Worm (Caenorhabditis elegans): ENCODE data around the gene nhr-168.
A peak's percentile ranks its signal among the peaks of the same experiment; 100 is the strongest.

The nhr-168 gene

DNA sequence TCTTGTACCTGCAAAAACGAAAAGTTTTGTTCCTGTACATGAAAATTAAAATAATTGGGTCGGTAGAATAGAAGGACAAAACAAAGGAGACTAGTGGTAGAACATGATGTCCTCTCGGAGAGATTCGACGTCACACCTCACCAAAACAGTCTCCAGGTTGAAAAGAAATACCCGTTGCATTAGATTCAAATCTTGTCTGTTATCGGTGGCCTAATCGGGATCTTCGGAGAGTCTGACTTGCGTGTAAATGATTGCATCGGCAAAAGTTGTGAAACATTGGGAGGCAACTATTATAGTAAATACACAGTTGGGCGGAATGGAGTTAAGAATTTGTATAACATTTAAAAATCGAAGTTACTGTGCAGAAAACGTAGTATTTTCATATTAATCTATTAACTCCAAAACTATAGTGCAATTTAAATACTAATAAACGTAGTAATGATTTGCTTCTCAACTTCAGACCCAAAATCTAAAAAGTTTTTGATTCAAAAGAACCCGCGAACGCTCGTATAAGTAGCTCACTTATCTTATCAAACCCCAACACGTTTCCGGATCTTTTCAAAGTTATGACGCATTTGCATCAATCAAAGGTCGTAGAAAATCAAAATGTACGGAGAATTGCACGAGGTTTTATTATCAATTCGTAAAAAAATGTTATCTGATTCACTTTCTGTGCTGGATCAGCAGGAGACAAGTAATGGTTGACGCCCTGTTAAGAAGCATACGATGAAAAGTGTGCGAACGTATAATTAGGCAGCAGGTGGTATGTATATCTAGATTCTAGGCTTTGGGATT lies at the start of gene nhr-168:
Gene nhr-168, minus strand, starts transcription at position 486 of the 795 bp plus-strand sequence.
- peak; percentile 94 for TF ChIP-seq elt-1 (tag; optimal IDR thresholded peaks at IDR 0.05; ENCODE audit: borderline replicate concordance, insufficient read depth)
- TF ChIP-seq drap-1 (GFP tag; optimal IDR thresholded peaks at IDR 0.05): no peak
- no peak for TF ChIP-seq sptf-1 (tag; optimal IDR thresholded peaks at IDR 0.05)
- no peak for TF ChIP-seq mep-1 (tag; optimal IDR thresholded peaks at IDR 0.05)

DNA sequence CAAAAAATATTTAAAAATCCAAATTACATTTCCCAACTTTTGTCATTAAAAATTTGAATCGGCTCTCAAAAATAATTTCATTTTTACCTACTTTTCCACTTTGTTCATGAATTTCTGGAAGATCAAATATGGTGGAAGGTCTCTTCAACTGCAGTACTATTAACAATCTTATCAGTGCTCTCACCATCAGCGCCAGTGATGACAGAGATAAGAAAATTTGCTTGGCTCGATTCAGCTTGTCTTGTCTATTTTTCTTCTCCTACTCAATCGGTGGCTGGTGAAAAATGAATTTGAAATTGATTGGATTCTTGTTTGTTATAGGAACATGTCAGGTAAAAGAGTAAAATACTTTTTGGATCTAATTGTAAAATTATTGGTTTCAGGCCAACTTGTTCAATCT lies 47.3 kb upstream of the nhr-168 start, which contains the start of gene cpz-2:
Gene cpz-2, plus strand, starts transcription at position 210 of the 400 bp plus-strand sequence.
- TF ChIP-seq elt-1 (tag; optimal IDR thresholded peaks at IDR 0.05; ENCODE audit: borderline replicate concordance, insufficient read depth): no peak
- no peak for TF ChIP-seq mep-1 (tag; optimal IDR thresholded peaks at IDR 0.05)
- no peak for TF ChIP-seq unc-62 (GFP tag; optimal IDR thresholded peaks at IDR 0.05)
- TF ChIP-seq sem-2 (GFP tag; optimal IDR thresholded peaks at IDR 0.05): no peak
- no peak for TF ChIP-seq M03D4.4 (tag; optimal IDR thresholded peaks at IDR 0.05)
- TF ChIP-seq ces-1 (GFP tag; optimal IDR thresholded peaks at IDR 0.05): no peak
- no peak for TF ChIP-seq blmp-1 (tag; optimal IDR thresholded peaks at IDR 0.05)
- no peak for TF ChIP-seq nhr-2 (tag; optimal IDR thresholded peaks at IDR 0.05)
- no peak for TF ChIP-seq nhr-76 (tag; optimal IDR thresholded peaks at IDR 0.05)
- no peak for TF ChIP-seq ceh-39 (tag; optimal IDR thresholded peaks at IDR 0.05)
- no peak for TF ChIP-seq ceh-43 (GFP tag; optimal IDR thresholded peaks at IDR 0.05)
- TF ChIP-seq hlh-1 (tag; optimal IDR thresholded peaks at IDR 0.05): no peak
- TF ChIP-seq bed-3 (GFP tag; optimal IDR thresholded peaks at IDR 0.05): no peak
- no peak for TF ChIP-seq mab-5 (tag; optimal IDR thresholded peaks at IDR 0.05)
- TF ChIP-seq nhr-28 (tag; optimal IDR thresholded peaks at IDR 0.05): no peak
- TF ChIP-seq mls-2 (tag; optimal IDR thresholded peaks at IDR 0.05): no peak

DNA sequence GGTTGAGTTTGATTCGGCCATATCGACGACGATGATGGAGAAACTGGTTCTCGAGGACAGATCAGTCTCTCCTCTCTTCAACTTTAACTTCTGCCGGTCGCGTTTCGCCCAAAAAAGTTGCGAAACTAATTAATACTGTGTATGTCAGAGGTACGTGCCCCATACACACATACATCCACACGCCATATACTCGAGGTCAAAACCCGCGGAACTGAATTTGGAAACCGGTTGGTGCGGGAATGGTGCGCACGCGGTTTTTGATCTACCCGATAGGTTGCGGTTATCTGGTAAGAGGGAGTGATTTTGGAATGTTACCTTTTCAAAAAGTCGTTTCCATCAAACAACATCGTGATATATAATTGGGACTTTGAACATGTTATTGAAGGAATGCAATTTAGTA lies 46.5 kb upstream of the nhr-168 start, which contains the start of gene ifbp-1:
Gene ifbp-1, minus strand, starts transcription at position 85 of the 400 bp plus-strand sequence.
- TF ChIP-seq mab-5 (tag; optimal IDR thresholded peaks at IDR 0.05) (no peak), bed-3 (GFP tag; optimal IDR thresholded peaks at IDR 0.05) (no peak), elt-3 (tag; optimal IDR thresholded peaks at IDR 0.05) (no peak), elt-1 (tag; optimal IDR thresholded peaks at IDR 0.05; ENCODE audit: borderline replicate concordance, insufficient read depth) (no peak), mep-1 (tag; optimal IDR thresholded peaks at IDR 0.05) (no peak), flh-1 (GFP tag; optimal IDR thresholded peaks at IDR 0.05) (no peak), zip-8 (tag; optimal IDR thresholded peaks at IDR 0.05) (no peak), nhr-237 (tag; optimal IDR thresholded peaks at IDR 0.05) (no peak), cnd-1 (tag; optimal IDR thresholded peaks at IDR 0.05) (no peak), sem-2 (GFP tag; optimal IDR thresholded peaks at IDR 0.05) (no peak), unc-62 (GFP tag; optimal IDR thresholded peaks at IDR 0.05) (no peak), ztf-11 (tag; optimal IDR thresholded peaks at IDR 0.05) (no peak)

DNA sequence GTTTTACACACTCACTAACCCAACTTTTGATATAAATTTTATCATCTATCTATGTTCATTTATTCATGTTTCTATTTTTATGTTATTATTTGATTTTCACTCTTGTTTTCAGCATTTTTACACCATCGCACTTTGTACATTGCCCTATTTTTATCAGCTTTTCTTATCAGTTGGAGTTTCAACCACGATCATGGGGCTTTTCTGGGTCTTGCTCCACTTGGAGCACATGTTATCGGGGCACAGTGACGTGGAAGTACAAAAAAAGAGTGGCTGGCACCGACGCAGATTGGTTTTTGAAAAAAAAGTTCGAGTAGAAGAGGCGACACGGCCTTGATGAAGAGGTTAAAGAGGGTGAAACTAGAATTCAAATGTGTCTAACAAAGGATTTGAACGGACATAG lies 43.5 kb upstream of the nhr-168 start:
- no peak for TF ChIP-seq flh-1 (GFP tag; optimal IDR thresholded peaks at IDR 0.05)
- TF ChIP-seq ceh-39 (tag; optimal IDR thresholded peaks at IDR 0.05): no peak
- TF ChIP-seq unc-120 (tag; optimal IDR thresholded peaks at IDR 0.05; ENCODE audit: poor library complexity, severe bottlenecking): no peak
- no peak for TF ChIP-seq lin-32 (GFP tag; optimal IDR thresholded peaks at IDR 0.05)
- no peak for TF ChIP-seq ceh-83 (GFP tag; optimal IDR thresholded peaks at IDR 0.05)
- TF ChIP-seq drap-1 (GFP tag; optimal IDR thresholded peaks at IDR 0.05): no peak
- TF ChIP-seq nhr-237 (tag; optimal IDR thresholded peaks at IDR 0.05): no peak
- no peak for TF ChIP-seq M03D4.4 (tag; optimal IDR thresholded peaks at IDR 0.05)
- TF ChIP-seq elt-3 (tag; optimal IDR thresholded peaks at IDR 0.05): no peak
- no peak for TF ChIP-seq nhr-76 (tag; optimal IDR thresholded peaks at IDR 0.05)
- TF ChIP-seq lsy-2 (tag; optimal IDR thresholded peaks at IDR 0.05): no peak
- no peak for TF ChIP-seq pha-4 (tag; optimal IDR thresholded peaks at IDR 0.05)
- no peak for TF ChIP-seq unc-62 (GFP tag; optimal IDR thresholded peaks at IDR 0.05)
- no peak for TF ChIP-seq sptf-1 (tag; optimal IDR thresholded peaks at IDR 0.05)
- no peak for TF ChIP-seq nhr-12 (tag; optimal IDR thresholded peaks at IDR 0.05)
- no peak for TF ChIP-seq cnd-1 (tag; optimal IDR thresholded peaks at IDR 0.05)
- no peak for TF ChIP-seq elt-1 (tag; optimal IDR thresholded peaks at IDR 0.05; ENCODE audit: borderline replicate concordance, insufficient read depth)
- no peak for TF ChIP-seq ces-1 (GFP tag; optimal IDR thresholded peaks at IDR 0.05)

DNA sequence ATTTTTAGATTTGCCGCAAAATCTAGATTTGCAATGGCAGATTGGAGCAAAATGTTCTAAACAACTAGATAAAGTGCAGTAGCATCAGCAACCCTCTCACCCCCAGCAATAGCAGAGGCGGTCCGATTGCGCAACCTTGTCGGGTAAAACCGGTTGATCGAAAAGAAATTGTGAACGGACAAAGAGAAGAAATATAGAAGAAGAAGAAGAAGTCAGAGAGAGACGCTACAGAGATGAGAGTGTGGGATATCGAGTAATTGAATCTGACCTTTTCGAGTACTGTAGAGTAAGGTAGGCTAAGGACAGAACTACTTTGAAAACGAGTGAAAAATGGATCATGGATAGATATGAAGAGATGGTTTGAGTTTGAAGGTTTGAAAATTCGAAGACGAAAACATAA lies 42.2 kb upstream of the nhr-168 start:
- TF ChIP-seq bed-3 (GFP tag; optimal IDR thresholded peaks at IDR 0.05) (no peak), zip-8 (tag; optimal IDR thresholded peaks at IDR 0.05) (peak; percentile 62)
